Worm (Caenorhabditis elegans) whole organism, L1 larva: Measurements from ENCODE around the gene F49C5.12.
"Not testable (repeated sequence)": the region's sequence is repeated elsewhere in the genome, so short reads cannot be mapped to it uniquely, and the experiment has no call there.

Source experiments
- lin-15B ChIP-seq: fragments of 150-350 bp; sonication (generic microtip); optimal IDR thresholded peaks from 3 replicates; lab custom pipeline; 2014; ENCODE audit warnings: missing biosample characterization, missing genetic modification characterization
- nhr-11 ChIP-seq: fragments of 150-350 bp; optimal IDR thresholded peaks from 2 replicates; lab custom pipeline; 2014; ENCODE audit warnings: missing biosample characterization, missing genetic modification characterization

ce11 chrII:12536203-12536602 lies 23.9 kb downstream of the F49C5.12 start, which contains the start of gene F49C5.3:
- not testable (repeated sequence) for TF ChIP-seq lin-15B, nhr-11 (tag; lab: Kevin White, UChicago)
